Fruit fly (Drosophila melanogaster) whole organism, wandering third instar larva: Measurements from ENCODE around the gene UbcE2M.

Experiments used
- GATAd ChIP-seq: sonication (Bioruptor generic); optimal IDR thresholded peaks from 2 replicates; lab custom pipeline; 2016; ENCODE audit warnings: missing biosample characterization, missing genetic modification characterization
- HLH106 ChIP-seq: fragments of 200-800 bp; optimal IDR thresholded peaks from 3 replicates; lab custom pipeline; 2019; ENCODE audit warnings: missing biosample characterization, mild to moderate bottlenecking, missing genetic modification characterization, moderate library complexity
- Hr78 ChIP-seq: fragments of >200 bp; optimal IDR thresholded peaks from 2 replicates; lab custom pipeline; 2017; ENCODE audit warnings: missing biosample characterization, missing genetic modification characterization
- Rel ChIP-seq, 2 experiments: fragments of 200-800 bp; sonication (Bioruptor generic) in 1 of 2; optimal IDR thresholded peaks; 2 replicates in 1 of 2; 3 replicates in 1 of 2; lab custom pipeline; 2016 to 2019; ENCODE audit warnings: mild to moderate bottlenecking in 2 of 2, missing biosample characterization in 2 of 2, missing genetic modification characterization in 2 of 2, moderate library complexity in 1 of 2
- brk ChIP-seq: fragments of 200-800 bp; sonication (Bioruptor generic); optimal IDR thresholded peaks from 2 replicates; lab custom pipeline; 2016; ENCODE audit warnings: missing biosample characterization, mild to moderate bottlenecking, missing genetic modification characterization
- ey ChIP-seq: fragments of 200-800 bp; sonication (Bioruptor generic); optimal IDR thresholded peaks from 2 replicates; lab custom pipeline; 2016; ENCODE audit warnings: missing biosample characterization, missing genetic modification characterization
- fru ChIP-seq: fragments of 200-800 bp; sonication (Bioruptor generic); optimal IDR thresholded peaks from 3 replicates; lab custom pipeline; 2016; ENCODE audit warnings: missing biosample characterization, mild to moderate bottlenecking, missing genetic modification characterization
- h ChIP-seq: fragments of 200-800 bp; sonication (Bioruptor generic); optimal IDR thresholded peaks from 3 replicates; lab custom pipeline; 2016; ENCODE audit warnings: missing biosample characterization, mild to moderate bottlenecking, missing genetic modification characterization
- pan ChIP-seq: fragments of >200 bp; optimal IDR thresholded peaks from 2 replicates; lab custom pipeline; 2017
- psq ChIP-seq: fragments of 200-800 bp; sonication (Bioruptor generic); optimal IDR thresholded peaks from 3 replicates; lab custom pipeline; 2017; ENCODE audit warnings: missing biosample characterization, mild to moderate bottlenecking, missing genetic modification characterization, moderate library complexity
- sage ChIP-seq: fragments of 200-800 bp; sonication (Bioruptor generic); optimal IDR thresholded peaks from 2 replicates; lab custom pipeline; 2016; ENCODE audit warnings: missing biosample characterization, mild to moderate bottlenecking, missing genetic modification characterization
- woc ChIP-seq: sonication (Bioruptor generic); optimal IDR thresholded peaks from 2 replicates; lab custom pipeline; 2016; ENCODE audit warnings: missing biosample characterization, mild to moderate bottlenecking, missing genetic modification characterization

dm6 chr3L:8180464-8181137, 17.2 kb downstream of the UbcE2M start, which contains the start of the genes mthl7 and Uxs:
- no peak for TF ChIP-seq ey (GFP tag; lab: Kevin White, UChicago)
- no peak for TF ChIP-seq HLH106 (tag; lab: Kevin White, UChicago)
- TF ChIP-seq Rel (GFP tag; optimal IDR thresholded peaks at IDR 0.05; lab: Kevin White, UChicago) = no peak
- no peak for TF ChIP-seq Rel (tag; optimal IDR thresholded peaks at IDR 0.05; lab: Kevin White, UChicago)
- no peak for TF ChIP-seq fru (GFP tag; lab: Kevin White, UChicago)
- no peak for TF ChIP-seq h (GFP tag; lab: Kevin White, UChicago)
- TF ChIP-seq pan (lab: Kevin White, UChicago) = no peak
- TF ChIP-seq brk (GFP tag; lab: Kevin White, UChicago) = no peak
- TF ChIP-seq sage (GFP tag; lab: Kevin White, UChicago) = no peak
- TF ChIP-seq Hr78 (GFP tag; lab: Kevin White, UChicago) = no peak
- TF ChIP-seq GATAd = no peak
- no peak for TF ChIP-seq psq
- TF ChIP-seq woc (GFP tag; lab: Kevin White, UChicago) = no peak
